Worm (Caenorhabditis elegans): Measurements from ENCODE around the gene ubc-18.

ce11 chrIII:7087180-7087579 lies 18.8 kb upstream of the ubc-18 start:
- no peak for TF ChIP-seq him-1 (tag; optimal IDR thresholded peaks at IDR 0.05)
- TF ChIP-seq dao-5 (tag; optimal IDR thresholded peaks at IDR 0.05), result no peak

Measured in whole organism, L4/young adult.